Fruit fly (Drosophila melanogaster): ENCODE results near the gene CG31323.

Gene CG31323

DNA sequence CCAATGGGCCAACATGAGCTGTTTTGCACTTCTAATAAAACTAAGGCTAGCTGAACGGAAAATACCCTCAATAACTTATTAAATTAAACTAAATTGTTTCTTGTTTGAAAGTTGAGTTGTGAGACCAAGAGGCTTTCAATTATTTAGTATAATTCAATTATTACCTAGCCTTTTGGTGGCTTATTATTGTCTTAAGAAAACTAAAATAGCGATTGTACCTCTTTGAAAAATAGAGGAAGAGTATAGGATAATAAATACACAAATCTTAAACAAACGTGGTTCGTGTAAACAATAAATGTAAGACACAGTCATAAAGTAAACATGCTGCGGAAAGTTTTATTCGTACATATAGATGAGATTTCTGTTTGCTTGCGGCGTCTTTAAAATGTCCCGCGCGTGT lies 49.5 kb upstream of the CG31323 start (continued):
- TF ChIP-seq CG18011 (GFP tag; optimal IDR thresholded peaks at IDR 0.05) (no peak), CG7372 (GFP tag; IDR thresholded peaks at IDR 0.05) (no peak), CG10321 (GFP tag; IDR thresholded peaks at IDR 0.05) (no peak), vfl (GFP tag; optimal IDR thresholded peaks at IDR 0.05) (peak; percentile 5), CG15011 (GFP tag; optimal IDR thresholded peaks at IDR 0.05) (peak; percentile 45), CG6813 (GFP tag; optimal IDR thresholded peaks at IDR 0.05) (peak; percentile 41), bab2 (GFP tag; optimal IDR thresholded peaks at IDR 0.05) (no peak), prd (optimal IDR thresholded peaks at IDR 0.05) (no peak), prd (GFP tag; IDR thresholded peaks at IDR 0.05) (peak; percentile 21; the same call in 1 of the 3 replicates), CG15269 (tag; optimal IDR thresholded peaks at IDR 0.05) (peak; percentile 56), Oli (tag; optimal IDR thresholded peaks at IDR 0.05) (peak; percentile 36), CG42726 (GFP tag; IDR thresholded peaks at IDR 0.05; ENCODE audit: partially characterized antibody) (no peak), Kr (GFP tag; optimal IDR thresholded peaks at IDR 0.05) (no peak), CG14014 (GFP tag; IDR thresholded peaks at IDR 0.05) (peak; percentile 37; the same call in 1 of the 2 replicates), run (tag; optimal IDR thresholded peaks at IDR 0.05) (no peak), unpg (GFP tag; optimal IDR thresholded peaks at IDR 0.05) (peak; percentile 14), CG13424 (tag; optimal IDR thresholded peaks at IDR 0.05) (peak; percentile 26), ara (GFP tag; IDR thresholded peaks at IDR 0.05) (no peak), wek (GFP tag; optimal IDR thresholded peaks at IDR 0.05) (no peak), pita (GFP tag; optimal IDR thresholded peaks at IDR 0.05) (no peak), CG2199 (GFP tag; IDR thresholded peaks at IDR 0.05) (no peak), CG6683 (GFP tag; optimal IDR thresholded peaks at IDR 0.05) (no peak), PHDP (tag; optimal IDR thresholded peaks at IDR 0.05) (peak; percentile 53), so (GFP tag; IDR thresholded peaks at IDR 0.05) (0 out of 3 replicates have a peak, but pooled peaks have one; percentile 22), da (GFP tag; optimal IDR thresholded peaks at IDR 0.05) (no peak), Hr78 (GFP tag; optimal IDR thresholded peaks at IDR 0.05) (no peak), her (GFP tag; optimal IDR thresholded peaks at IDR 0.05) (no peak), pho (GFP tag; optimal IDR thresholded peaks at IDR 0.05) (peak; percentile 54), br (optimal IDR thresholded peaks at IDR 0.05) (no peak), CG8089 (GFP tag; optimal IDR thresholded peaks at IDR 0.05) (no peak), CG13775 (GFP tag; optimal IDR thresholded peaks at IDR 0.05) (no peak), en (GFP tag; optimal IDR thresholded peaks at IDR 0.05) (no peak), CG31224 (GFP tag; IDR thresholded peaks at IDR 0.05) (no peak), ind (GFP tag; optimal IDR thresholded peaks at IDR 0.05) (no peak), CG13624 (GFP tag; optimal IDR thresholded peaks at IDR 0.05) (peak; percentile 15), Med (GFP tag) (peak; percentile 81), CG2120 (GFP tag; optimal IDR thresholded peaks at IDR 0.05) (peak; percentile 85), H15 (GFP tag; IDR thresholded peaks at IDR 0.05) (no peak), dpn (GFP tag; optimal IDR thresholded peaks at IDR 0.05) (peak in 1 of 2 experiments; percentile 21), ftz-f1 (GFP tag; optimal IDR thresholded peaks at IDR 0.05) (no peak), MTF-1 (GFP tag; optimal IDR thresholded peaks at IDR 0.05; ENCODE audit: borderline replicate concordance) (no peak), bsh (GFP tag; optimal IDR thresholded peaks at IDR 0.05) (no peak), CG13894 (tag; optimal IDR thresholded peaks at IDR 0.05) (peak; percentile 47), cg (GFP tag; optimal IDR thresholded peaks at IDR 0.05) (no peak), sob (GFP tag; IDR thresholded peaks at IDR 0.05) (peak; percentile 47; the same call in 1 of the 2 replicates), sisA (GFP tag; IDR thresholded peaks at IDR 0.05) (no peak), CG18764 (GFP tag; optimal IDR thresholded peaks at IDR 0.05) (no peak), sima (GFP tag; optimal IDR thresholded peaks at IDR 0.05) (no peak), nerfin-2 (GFP tag; IDR thresholded peaks at IDR 0.05; ENCODE audit: partially characterized antibody) (no peak), Blimp-1 (GFP tag; optimal IDR thresholded peaks at IDR 0.05) (no peak), Pdp1 (GFP tag; optimal IDR thresholded peaks at IDR 0.05) (peak; percentile 10 to 42)
